Fruit fly (Drosophila melanogaster) whole organism, embryonic: Measurements from ENCODE around the gene RpS14a.
A peak's percentile ranks its signal among the peaks of the same experiment; 100 is the strongest.

Experiments
- Adf1 ChIP-seq: fragments of 200-800 bp; sonication (Bioruptor generic); IDR thresholded peaks from 2 replicates; pipeline ENCODE4 v1.3.6; 2022; ENCODE audit warnings: missing biosample characterization, missing genetic modification characterization
- Awh ChIP-seq: fragments of 200-800 bp; sonication (Bioruptor generic); IDR thresholded peaks from 2 replicates; pipeline ENCODE4, ENCODE4 v1.3.6; 2022; ENCODE audit warnings: missing biosample characterization, missing genetic modification characterization
- Bgb ChIP-seq: fragments of 200-800 bp; sonication (Bioruptor generic); IDR thresholded peaks from 2 replicates; pipeline ENCODE4 v1.3.6; 2022; ENCODE audit warnings: missing biosample characterization, missing genetic modification characterization; ENCODE audit not compliant: partially characterized antibody
- CG10267 ChIP-seq: fragments of 200-800 bp; sonication (Bioruptor generic); optimal IDR thresholded peaks from 2 replicates; lab custom pipeline; 2018; ENCODE audit warnings: missing biosample characterization, mild to moderate bottlenecking, missing genetic modification characterization, moderate library complexity
- CG11723 ChIP-seq: fragments of 200-800 bp; sonication (Bioruptor generic); optimal IDR thresholded peaks from 2 replicates; lab custom pipeline; 2017; ENCODE audit warnings: missing biosample characterization, mild to moderate bottlenecking, missing genetic modification characterization
- CG1647 ChIP-seq: fragments of 200-800 bp; sonication (Bioruptor generic); optimal IDR thresholded peaks from 3 replicates; lab custom pipeline; 2016; ENCODE audit warnings: missing biosample characterization, missing genetic modification characterization
- CG17186 ChIP-seq: fragments of 200-800 bp; sonication (Bioruptor generic); optimal IDR thresholded peaks from 3 replicates; lab custom pipeline; 2017; ENCODE audit warnings: missing biosample characterization, missing genetic modification reagents, missing genetic modification characterization
- CG17385 ChIP-seq: fragments of 200-800 bp; sonication (Bioruptor generic); optimal IDR thresholded peaks from 3 replicates; lab custom pipeline; 2018; ENCODE audit warnings: missing biosample characterization, mild to moderate bottlenecking, missing genetic modification characterization
- CG17612 ChIP-seq: fragments of 200-800 bp; sonication (Bioruptor generic); IDR thresholded peaks from 2 replicates; pipeline ENCODE4 v1.3.6; 2022; ENCODE audit warnings: missing biosample characterization, missing genetic modification characterization
- CG1792 ChIP-seq: fragments of 200-800 bp; sonication (Bioruptor generic); optimal IDR thresholded peaks from 2 replicates; lab custom pipeline; 2016; ENCODE audit warnings: missing biosample characterization, missing genetic modification characterization
- CG18764 ChIP-seq: fragments of 200-800 bp; sonication (Bioruptor generic); optimal IDR thresholded peaks from 3 replicates; lab custom pipeline; 2016; ENCODE audit warnings: missing biosample characterization, missing genetic modification characterization
- CG2712 ChIP-seq: fragments of 200-800 bp; optimal IDR thresholded peaks from 3 replicates; lab custom pipeline; 2019; ENCODE audit warnings: missing biosample characterization, mild to moderate bottlenecking, missing genetic modification characterization, moderate library complexity
- CG42726 ChIP-seq: fragments of 200-800 bp; sonication (Bioruptor generic); IDR thresholded peaks from 2 replicates; pipeline ENCODE4 v1.3.6; 2022; ENCODE audit warnings: missing biosample characterization, missing genetic modification characterization; ENCODE audit not compliant: partially characterized antibody
- CG4282 ChIP-seq: fragments of 200-800 bp; sonication (Bioruptor generic); optimal IDR thresholded peaks from 2 replicates; lab custom pipeline; 2016; ENCODE audit warnings: missing biosample characterization, missing genetic modification characterization
- CG4360 ChIP-seq: fragments of 200-800 bp; sonication (Bioruptor generic); IDR thresholded peaks from 2 replicates; pipeline ENCODE4 v1.3.6; 2022; ENCODE audit warnings: missing biosample characterization, missing genetic modification characterization
- CG7963 ChIP-seq: fragments of 200-800 bp; sonication (Bioruptor generic); IDR thresholded peaks from 3 replicates; pipeline ENCODE4 v1.3.6; 2022; ENCODE audit warnings: missing biosample characterization, missing genetic modification characterization; ENCODE audit not compliant: partially characterized antibody
- CG9932 ChIP-seq: fragments of 200-800 bp; sonication (Bioruptor generic); IDR thresholded peaks from 2 replicates; pipeline ENCODE4 v1.3.6; 2022; ENCODE audit warnings: missing biosample characterization, missing genetic modification characterization
- CoRest ChIP-seq: fragments of 200-800 bp; sonication (Bioruptor generic); optimal IDR thresholded peaks from 3 replicates; lab custom pipeline; 2018; ENCODE audit warnings: missing biosample characterization, mild to moderate bottlenecking, missing genetic modification characterization, moderate library complexity
- D ChIP-seq, 2 experiments: fragments of 200-800 bp in 1 of 2; fragments of >200 bp in 1 of 2; sonication (Bioruptor generic) in 1 of 2; optimal IDR thresholded peaks; 2 replicates in 1 of 2; 3 replicates in 1 of 2; lab custom pipeline; 2017; ENCODE audit warnings: mild to moderate bottlenecking in 1 of 2, missing biosample characterization in 1 of 2, missing genetic modification characterization in 1 of 2, missing genetic modification reagents in 1 of 2
- Doc2 ChIP-seq: fragments of 200-800 bp; sonication (Bioruptor generic); IDR thresholded peaks from 2 replicates; pipeline ENCODE4 v1.3.6; 2022; ENCODE audit warnings: missing biosample characterization, missing genetic modification characterization
- Elba2 ChIP-seq: fragments of 200-800 bp; sonication (Bioruptor generic); optimal IDR thresholded peaks from 3 replicates; lab custom pipeline; 2016; ENCODE audit warnings: missing biosample characterization, missing genetic modification characterization
- Fer1 ChIP-seq: fragments of 200-800 bp; sonication (Bioruptor generic); optimal IDR thresholded peaks from 2 replicates; lab custom pipeline; 2017; ENCODE audit warnings: missing biosample characterization, mild to moderate bottlenecking, missing genetic modification characterization
- Lpt ChIP-seq: fragments of >200 bp; optimal IDR thresholded peaks from 2 replicates; lab custom pipeline; 2018; ENCODE audit warnings: missing biosample characterization, missing genetic modification characterization
- MBD-R2 ChIP-seq: fragments of 200-800 bp; sonication (Bioruptor generic); IDR thresholded peaks from 2 replicates; pipeline ENCODE4 v1.3.6; 2022; ENCODE audit warnings: missing biosample characterization, missing genetic modification characterization
- Med ChIP-seq: fragments of 200-800 bp; sonication (Bioruptor generic); peaks from one replicate; lab custom pipeline; 2016; ENCODE audit warnings: missing biosample characterization, missing genetic modification characterization, mild to moderate bottlenecking, inconsistent platforms, moderate library complexity
- Scr ChIP-seq: fragments of 200-800 bp; sonication (Bioruptor generic); IDR thresholded peaks from 2 replicates; pipeline ENCODE4 v1.3.6; 2022; ENCODE audit warnings: missing biosample characterization, missing genetic modification characterization; ENCODE audit not compliant: partially characterized antibody
- Sin3A ChIP-seq: fragments of >200 bp; optimal IDR thresholded peaks from 2 replicates; lab custom pipeline; 2018
- Sox100B ChIP-seq: fragments of 200-800 bp; sonication (Bioruptor generic); optimal IDR thresholded peaks from 3 replicates; lab custom pipeline; 2018; ENCODE audit warnings: missing biosample characterization, mild to moderate bottlenecking, missing genetic modification characterization
- Sry-δ ChIP-seq: fragments of 200-800 bp; sonication (Bioruptor generic); optimal IDR thresholded peaks from 2 replicates; lab custom pipeline; 2016; ENCODE audit warnings: missing biosample characterization, missing genetic modification characterization
- al ChIP-seq: fragments of 200-800 bp; sonication (Bioruptor generic); IDR thresholded peaks from 2 replicates; pipeline ENCODE4 v1.3.6; 2022; ENCODE audit warnings: missing biosample characterization, missing genetic modification characterization
- amos ChIP-seq: fragments of 200-800 bp; sonication (Bioruptor generic); IDR thresholded peaks from 2 replicates; pipeline ENCODE4 v1.3.6; 2022; ENCODE audit warnings: missing biosample characterization, missing genetic modification characterization; ENCODE audit not compliant: partially characterized antibody
- bbx ChIP-seq: fragments of 200-800 bp; sonication (Bioruptor generic); IDR thresholded peaks from 2 replicates; pipeline ENCODE4 v1.3.6; 2022; ENCODE audit warnings: missing biosample characterization, missing genetic modification characterization; ENCODE audit not compliant: partially characterized antibody
- cad ChIP-seq: fragments of >200 bp; optimal IDR thresholded peaks from 2 replicates; lab custom pipeline; 2017; ENCODE audit warnings: missing biosample characterization, missing genetic modification characterization
- chinmo ChIP-seq: fragments of 200-800 bp; sonication (Bioruptor generic); IDR thresholded peaks from 4 replicates; pipeline ENCODE4 v1.3.6; 2022; ENCODE audit warnings: missing biosample characterization, missing genetic modification characterization; ENCODE audit not compliant: partially characterized antibody
- disco-r ChIP-seq: fragments of 200-800 bp; sonication (Bioruptor generic); optimal IDR thresholded peaks from 2 replicates; lab custom pipeline; 2016; ENCODE audit warnings: missing biosample characterization, missing genetic modification characterization
- gfzf ChIP-seq: fragments of 200-800 bp; sonication (Bioruptor generic); optimal IDR thresholded peaks from 2 replicates; lab custom pipeline; 2016; ENCODE audit warnings: missing biosample characterization, mild to moderate bottlenecking, missing genetic modification characterization, moderate library complexity
- gro ChIP-seq: fragments of 200-800 bp; sonication (Bioruptor generic); optimal IDR thresholded peaks from 2 replicates; lab custom pipeline; 2016; ENCODE audit warnings: missing biosample characterization, missing genetic modification characterization
- insv ChIP-seq, 2 experiments: fragments of 200-800 bp; sonication (Bioruptor generic); optimal IDR thresholded peaks; 3 replicates each; lab custom pipeline; 2016 to 2018; ENCODE audit warnings: missing biosample characterization in 2 of 2, missing genetic modification characterization in 2 of 2
- knrl ChIP-seq: fragments of 200-800 bp; sonication (Bioruptor generic); IDR thresholded peaks from 3 replicates; pipeline ENCODE4 v1.3.6; 2022; ENCODE audit warnings: missing biosample characterization, missing genetic modification characterization; ENCODE audit not compliant: partially characterized antibody
- mld ChIP-seq: fragments of 200-800 bp; sonication (Bioruptor generic); IDR thresholded peaks from 3 replicates; pipeline ENCODE4 v1.3.6; 2022; ENCODE audit warnings: missing biosample characterization, missing genetic modification characterization; ENCODE audit not compliant: partially characterized antibody
- nmo ChIP-seq: fragments of 200-800 bp; sonication (Bioruptor generic); optimal IDR thresholded peaks from 2 replicates; lab custom pipeline; 2018; ENCODE audit warnings: missing biosample characterization, mild to moderate bottlenecking, missing genetic modification characterization, moderate library complexity
- onecut ChIP-seq: fragments of 200-800 bp; sonication (Bioruptor generic); IDR thresholded peaks from 2 replicates; pipeline ENCODE4 v1.3.6; 2022; ENCODE audit warnings: missing biosample characterization, missing genetic modification characterization
- prd ChIP-seq, 3 experiments: fragments of >200 bp in 2 of 3; fragments of 200-800 bp in 1 of 3; sonication (Bioruptor generic) in 1 of 3; optimal IDR thresholded peaks in 2 of 3; IDR thresholded peaks in 1 of 3; 2 replicates in 2 of 3; 3 replicates in 1 of 3; pipeline versions ENCODE4 v1.3.6 to Lab custom; 2017 to 2022; ENCODE audit warnings: missing biosample characterization in 1 of 3, missing genetic modification characterization in 1 of 3
- row ChIP-seq: fragments of 200-800 bp; sonication (Bioruptor generic); IDR thresholded peaks from 3 replicates; pipeline ENCODE4 v1.3.6; 2022; ENCODE audit warnings: missing biosample characterization, missing genetic modification characterization
- so ChIP-seq: fragments of 200-800 bp; sonication (Bioruptor generic); IDR thresholded peaks from 3 replicates; pipeline ENCODE4 v1.3.6; 2022; ENCODE audit warnings: missing biosample characterization, missing genetic modification characterization
- unc-4 ChIP-seq: fragments of 200-800 bp; sonication (Bioruptor generic); IDR thresholded peaks from 2 replicates; pipeline ENCODE4 v1.3.6; 2022; ENCODE audit warnings: missing biosample characterization, missing genetic modification characterization; ENCODE audit not compliant: partially characterized antibody
- vnd ChIP-seq: fragments of 200-800 bp; sonication (Bioruptor generic); IDR thresholded peaks from 3 replicates; pipeline ENCODE4 v1.3.6; 2022; ENCODE audit warnings: missing biosample characterization, missing genetic modification characterization; ENCODE audit not compliant: partially characterized antibody

Gene RpS14a

dm6 chrX:7911983-7912630, 21.4 kb upstream of the RpS14a start, which contains the start of gene snz (continued):
- peak; percentile 85 for TF ChIP-seq onecut (GFP tag; lab: Robert Waterston, UW)
- TF ChIP-seq CG10267 (tag; lab: Kevin White, UChicago), result peak; percentile 22
- peak; percentile 44 for TF ChIP-seq CG2712 (tag; lab: Kevin White, UChicago)
- TF ChIP-seq Scr (GFP tag; lab: Robert Waterston, UW), result peak; percentile 74
- peak; percentile 2 for TF ChIP-seq gfzf (GFP tag; lab: Kevin White, UChicago)
- TF ChIP-seq CG17612, result no peak
- TF ChIP-seq Fer1 (GFP tag; lab: Kevin White, UChicago), result peak; percentile 34
- TF ChIP-seq CG18764 (GFP tag; lab: Kevin White, UChicago), result no peak
- no peak for TF ChIP-seq CG1647 (GFP tag; lab: Kevin White, UChicago)
- TF ChIP-seq D (optimal IDR thresholded peaks at IDR 0.05; lab: Kevin White, UChicago), result no peak
- TF ChIP-seq D (GFP tag; optimal IDR thresholded peaks at IDR 0.05; lab: Kevin White, UChicago), result no peak
- peak; percentile 52; the same call in 1 of the 2 replicates for TF ChIP-seq MBD-R2 (GFP tag; lab: Robert Waterston, UW)
- TF ChIP-seq CG7963 (GFP tag; lab: Robert Waterston, UW), result peak; percentile 58; the same call in 1 of the 3 replicates
- peak; percentile 57; the same call in 2 of the 3 replicates for TF ChIP-seq knrl (GFP tag; lab: Robert Waterston, UW)
- peak; percentile 86 for TF ChIP-seq bbx (GFP tag; lab: Robert Waterston, UW)
- TF ChIP-seq CG4282 (GFP tag; lab: Kevin White, UChicago), result no peak
- peak; percentile 1 for TF ChIP-seq nmo
- peak; percentile 1 for TF ChIP-seq CG17385 (GFP tag; lab: Kevin White, UChicago)
- peak; percentile 74 for TF ChIP-seq Sry-δ (GFP tag; lab: Kevin White, UChicago)
- TF ChIP-seq CG11723 (GFP tag; lab: Kevin White, UChicago), result no peak
- TF ChIP-seq al (GFP tag; lab: Robert Waterston, UW), result no peak
- TF ChIP-seq gro (GFP tag; lab: Kevin White, UChicago), result no peak
- no peak for TF ChIP-seq so (GFP tag; lab: Robert Waterston, UW)
- TF ChIP-seq CG42726, result peak; percentile 42; the same call in 1 of the 2 replicates
- peak; percentile 66; the same call in 2 of the 3 replicates for TF ChIP-seq vnd (GFP tag; lab: Robert Waterston, UW)
- TF ChIP-seq Med (GFP tag; lab: Kevin White, UChicago), result peak; percentile 71
- TF ChIP-seq unc-4, result peak; percentile 74
- no peak for TF ChIP-seq CG1792 (GFP tag; lab: Kevin White, UChicago)
- peak; percentile 81; the same call in 3 of the 4 replicates for TF ChIP-seq chinmo (GFP tag; lab: Robert Waterston, UW)
- peak; percentile 75 for TF ChIP-seq mld
- no peak for TF ChIP-seq prd (optimal IDR thresholded peaks at IDR 0.05; lab: Kevin White, UChicago)
- TF ChIP-seq prd (GFP tag; IDR thresholded peaks at IDR 0.05; lab: Robert Waterston, UW), result peak; percentile 5; the same call in 1 of the 3 replicates
- no peak for TF ChIP-seq Sox100B (GFP tag; lab: Kevin White, UChicago)
- no peak for TF ChIP-seq Lpt (GFP tag; lab: Kevin White, UChicago)
- TF ChIP-seq CoRest, result peak; percentile 23
- no peak for TF ChIP-seq Awh
- no peak for TF ChIP-seq Doc2 (GFP tag; lab: Robert Waterston, UW)
- TF ChIP-seq amos (GFP tag; lab: Robert Waterston, UW), result peak; percentile 78; the same call in 1 of the 2 replicates
- TF ChIP-seq CG17186 (GFP tag; lab: Kevin White, UChicago), result peak; percentile 51
- no peak for TF ChIP-seq cad (GFP tag; lab: Kevin White, UChicago)
- TF ChIP-seq CG4360 (GFP tag; lab: Robert Waterston, UW), result peak; percentile 77
- peak; percentile 82 for TF ChIP-seq Bgb (GFP tag; lab: Robert Waterston, UW)
- TF ChIP-seq row (GFP tag; lab: Robert Waterston, UW), result peak; percentile 55
- peak; percentile 53 for TF ChIP-seq Elba2 (GFP tag; lab: Kevin White, UChicago)
- TF ChIP-seq Adf1 (GFP tag; lab: Robert Waterston, UW), result peak; percentile 89
- no peak for TF ChIP-seq disco-r (GFP tag; lab: Kevin White, UChicago)
- 0 out of 2 replicates have a peak, but pooled peaks have one; percentile 5 for TF ChIP-seq CG9932 (GFP tag; lab: Robert Waterston, UW)
- peak; percentile 8 for TF ChIP-seq Sin3A (lab: Kevin White, UChicago)
- peak in 1 of 2 experiments; percentile 91 for TF ChIP-seq insv (GFP tag; optimal IDR thresholded peaks at IDR 0.05; lab: Kevin White, UChicago)
